Worm (Caenorhabditis elegans) whole organism, L1 larva: Measurements from ENCODE around the gene ndx-3.
A peak's percentile ranks its signal among the peaks of the same experiment; 100 is the strongest.

Source experiments
- C16A3.4 ChIP-seq: fragments of 150-350 bp; optimal IDR thresholded peaks from 2 replicates; lab custom pipeline; 2014; ENCODE audit warnings: missing biosample characterization, missing genetic modification characterization
- F16B12.6 ChIP-seq: fragments of 150-350 bp; optimal IDR thresholded peaks from 2 replicates; lab custom pipeline; 2014; ENCODE audit warnings: missing biosample characterization, missing genetic modification characterization
- blmp-1 ChIP-seq: fragments of 150-350 bp; optimal IDR thresholded peaks from 2 replicates; lab custom pipeline; 2014; ENCODE audit warnings: missing biosample characterization, missing genetic modification characterization
- ceh-8 ChIP-seq: fragments of 200-800 bp; sonication (Bioruptor generic); optimal IDR thresholded peaks from 2 replicates; lab custom pipeline; 2018; ENCODE audit warnings: mild to moderate bottlenecking, missing genetic modification characterization, moderate library complexity, missing compliant biosample characterization
- ces-1 ChIP-seq: fragments of 150-350 bp; optimal IDR thresholded peaks from 2 replicates; lab custom pipeline; 2014; ENCODE audit warnings: missing biosample characterization, missing genetic modification reagents, missing genetic modification characterization
- dpl-1 ChIP-seq, 3 experiments: fragments of 150-350 bp in 2 of 3; sonication (generic microtip) in 1 of 3; optimal IDR thresholded peaks; 2 replicates each; lab custom pipeline; 2014 to 2017; ENCODE audit warnings: missing biosample characterization in 3 of 3, missing genetic modification characterization in 3 of 3, missing genetic modification reagents in 3 of 3
- dsc-1 ChIP-seq: sonication (generic microtip); optimal IDR thresholded peaks from 2 replicates; lab custom pipeline; 2016; ENCODE audit warnings: mild to moderate bottlenecking, missing genetic modification characterization, missing compliant biosample characterization
- efl-1 ChIP-seq, 4 experiments: fragments of 150-350 bp; optimal IDR thresholded peaks in 3 of 4; peaks in 1 of 4; 1 replicate in 1 of 4; 2 replicates in 3 of 4; lab custom pipeline; 2014; ENCODE audit warnings: missing biosample characterization in 2 of 4, missing genetic modification characterization in 2 of 4, missing genetic modification reagents in 2 of 4
- elt-2 ChIP-seq: sonication (generic microtip); optimal IDR thresholded peaks from 2 replicates; lab custom pipeline; 2016; ENCODE audit warnings: missing genetic modification characterization, mild to moderate bottlenecking, inconsistent platforms, missing compliant biosample characterization, missing genetic modification reagents
- elt-3 ChIP-seq, 6 experiments: fragments of 150-350 bp in 1 of 6; sonication (generic microtip); optimal IDR thresholded peaks; 2 replicates each; lab custom pipeline; 2017 to 2018; ENCODE audit warnings: missing biosample characterization in 6 of 6, missing genetic modification characterization in 6 of 6, inconsistent platforms in 1 of 6
- ets-5 ChIP-seq: fragments of 200-800 bp; sonication (Bioruptor generic); IDR thresholded peaks from 2 replicates; pipeline ENCODE4 v1.3.6; 2022; ENCODE audit warnings: missing genetic modification characterization, missing compliant biosample characterization
- fkh-10 ChIP-seq: sonication (generic microtip); optimal IDR thresholded peaks from 2 replicates; lab custom pipeline; 2017; ENCODE audit warnings: missing biosample characterization, missing genetic modification reagents, missing genetic modification characterization
- fkh-4 ChIP-seq: sonication (generic microtip); optimal IDR thresholded peaks from 2 replicates; lab custom pipeline; 2016; ENCODE audit warnings: missing compliant biosample characterization, missing genetic modification characterization, borderline replicate concordance
- fkh-8 ChIP-seq: sonication (generic microtip); optimal IDR thresholded peaks from 2 replicates; lab custom pipeline; 2016; ENCODE audit warnings: mild to moderate bottlenecking, missing genetic modification characterization, missing compliant biosample characterization
- fos-1 ChIP-seq: fragments of 150-350 bp; optimal IDR thresholded peaks from 2 replicates; lab custom pipeline; 2014; ENCODE audit warnings: missing biosample characterization, missing genetic modification characterization
- isw-1 ChIP-seq: fragments of 200-800 bp; sonication (Bioruptor generic); IDR thresholded peaks from 2 replicates; pipeline ENCODE4 v1.3.6; 2022; ENCODE audit warnings: missing genetic modification characterization, missing compliant biosample characterization
- jun-1 ChIP-seq: fragments of 150-350 bp; optimal IDR thresholded peaks from 2 replicates; lab custom pipeline; 2014; ENCODE audit warnings: missing biosample characterization, missing genetic modification reagents, missing genetic modification characterization
- lin-13 ChIP-seq: fragments of 150-350 bp; optimal IDR thresholded peaks from 2 replicates; lab custom pipeline; 2014; ENCODE audit warnings: missing biosample characterization, missing genetic modification reagents, missing genetic modification characterization
- lin-14 ChIP-seq: fragments of 200-800 bp; sonication (Bioruptor generic); optimal IDR thresholded peaks from 2 replicates; lab custom pipeline; 2018; ENCODE audit warnings: mild to moderate bottlenecking, missing genetic modification characterization, moderate library complexity, missing compliant biosample characterization
- lin-15B ChIP-seq: fragments of 150-350 bp; sonication (generic microtip); optimal IDR thresholded peaks from 3 replicates; lab custom pipeline; 2014; ENCODE audit warnings: missing biosample characterization, missing genetic modification characterization
- lin-35 ChIP-seq, 2 experiments: fragments of 150-350 bp; optimal IDR thresholded peaks; 2 replicates each; lab custom pipeline; 2014; ENCODE audit warnings: missing biosample characterization in 2 of 2, missing genetic modification characterization in 2 of 2, missing genetic modification reagents in 2 of 2
- lin-39 ChIP-seq: fragments of 150-350 bp; optimal IDR thresholded peaks from 2 replicates; lab custom pipeline; 2014; ENCODE audit warnings: missing biosample characterization, missing genetic modification reagents, missing genetic modification characterization
- lir-3 ChIP-seq: sonication (generic microtip); optimal IDR thresholded peaks from 2 replicates; lab custom pipeline; 2016; ENCODE audit warnings: mild to moderate bottlenecking, missing genetic modification characterization, moderate library complexity, missing compliant biosample characterization; ENCODE audit not compliant: poor library complexity
- mdl-1 ChIP-seq, 2 experiments: fragments of 150-350 bp; optimal IDR thresholded peaks; 2 replicates each; lab custom pipeline; 2014 to 2017; ENCODE audit warnings: missing biosample characterization in 2 of 2, missing genetic modification characterization in 2 of 2, inconsistent platforms in 1 of 2
- mef-2 ChIP-seq: fragments of 150-350 bp; optimal IDR thresholded peaks from 2 replicates; lab custom pipeline; 2014; ENCODE audit warnings: missing biosample characterization, missing genetic modification characterization
- mep-1 ChIP-seq: fragments of 150-350 bp; optimal IDR thresholded peaks from 2 replicates; lab custom pipeline; 2014; ENCODE audit warnings: missing biosample characterization, missing genetic modification characterization
- nhr-11 ChIP-seq: fragments of 150-350 bp; optimal IDR thresholded peaks from 2 replicates; lab custom pipeline; 2014; ENCODE audit warnings: missing biosample characterization, missing genetic modification characterization
- nhr-19 ChIP-seq: fragments of 200-800 bp; sonication (Bioruptor generic); conservative IDR thresholded peaks from 2 replicates; pipeline ENCODE4 v1.3.6; 2022; ENCODE audit warnings: missing genetic modification characterization, missing compliant biosample characterization
- nhr-20 ChIP-seq: sonication (generic microtip); optimal IDR thresholded peaks from 2 replicates; lab custom pipeline; 2016; ENCODE audit warnings: mild to moderate bottlenecking, missing genetic modification characterization, missing compliant biosample characterization
- nhr-237 ChIP-seq: fragments of 150-350 bp; optimal IDR thresholded peaks from 2 replicates; lab custom pipeline; 2014; ENCODE audit warnings: missing biosample characterization, missing genetic modification characterization
- nhr-28 ChIP-seq: fragments of 150-350 bp; optimal IDR thresholded peaks from 2 replicates; lab custom pipeline; 2014; ENCODE audit warnings: missing biosample characterization, missing genetic modification characterization
- nhr-47 ChIP-seq: sonication (generic microtip); optimal IDR thresholded peaks from 2 replicates; lab custom pipeline; 2016; ENCODE audit warnings: mild to moderate bottlenecking, missing genetic modification characterization, moderate library complexity, missing compliant biosample characterization
- nhr-71 ChIP-seq: sonication (generic microtip); optimal IDR thresholded peaks from 2 replicates; lab custom pipeline; 2016; ENCODE audit warnings: mild to moderate bottlenecking, missing genetic modification characterization, moderate library complexity, missing compliant biosample characterization
- nhr-76 ChIP-seq: sonication (generic microtip); optimal IDR thresholded peaks from 2 replicates; lab custom pipeline; 2017; ENCODE audit warnings: missing biosample characterization, missing genetic modification characterization
- nhr-77 ChIP-seq: fragments of 150-350 bp; optimal IDR thresholded peaks from 2 replicates; lab custom pipeline; 2014; ENCODE audit warnings: missing biosample characterization, missing genetic modification characterization
- nhr-85 ChIP-seq: sonication (generic microtip); peaks from one replicate; lab custom pipeline; 2016; ENCODE audit warnings: missing genetic modification characterization, inconsistent platforms, missing compliant biosample characterization
- nhr-90 ChIP-seq: sonication (generic microtip); optimal IDR thresholded peaks from 2 replicates; lab custom pipeline; 2016; ENCODE audit warnings: mild to moderate bottlenecking, missing genetic modification characterization, missing compliant biosample characterization; ENCODE audit not compliant: poor library complexity
- rnt-1 ChIP-seq: sonication (generic microtip); optimal IDR thresholded peaks from 2 replicates; lab custom pipeline; 2016; ENCODE audit warnings: mild to moderate bottlenecking, missing genetic modification characterization, moderate library complexity, missing compliant biosample characterization
- sptf-1 ChIP-seq: fragments of 150-350 bp; optimal IDR thresholded peaks from 2 replicates; lab custom pipeline; 2014; ENCODE audit warnings: missing biosample characterization, missing genetic modification characterization
- swsn-7 ChIP-seq: sonication (generic microtip); optimal IDR thresholded peaks from 2 replicates; lab custom pipeline; 2016; ENCODE audit warnings: missing genetic modification characterization, missing compliant biosample characterization
- tbx-2 ChIP-seq: sonication (generic microtip); optimal IDR thresholded peaks from 2 replicates; lab custom pipeline; 2016; ENCODE audit warnings: missing genetic modification characterization, missing compliant biosample characterization
- tlp-1 ChIP-seq: fragments of 150-350 bp; optimal IDR thresholded peaks from 2 replicates; lab custom pipeline; 2014; ENCODE audit warnings: missing biosample characterization, missing genetic modification characterization
- unc-30 ChIP-seq: sonication (generic microtip); optimal IDR thresholded peaks from 2 replicates; lab custom pipeline; 2017; ENCODE audit warnings: missing biosample characterization, missing genetic modification characterization
- vab-15 ChIP-seq: sonication (generic microtip); optimal IDR thresholded peaks from 2 replicates; lab custom pipeline; 2017; ENCODE audit warnings: missing genotype, mild to moderate bottlenecking, missing genetic modification characterization, missing compliant biosample characterization
- xbp-1 ChIP-seq: sonication (generic microtip); optimal IDR thresholded peaks from 2 replicates; lab custom pipeline; 2016; ENCODE audit warnings: missing genetic modification characterization, missing compliant biosample characterization
- ztf-11 ChIP-seq, 2 experiments: sonication (generic microtip); optimal IDR thresholded peaks; 2 replicates each; lab custom pipeline; 2016 to 2017; ENCODE audit warnings: missing genetic modification characterization in 2 of 2, missing biosample characterization in 1 of 2, missing compliant biosample characterization in 1 of 2

ndx-3 gene

DNA sequence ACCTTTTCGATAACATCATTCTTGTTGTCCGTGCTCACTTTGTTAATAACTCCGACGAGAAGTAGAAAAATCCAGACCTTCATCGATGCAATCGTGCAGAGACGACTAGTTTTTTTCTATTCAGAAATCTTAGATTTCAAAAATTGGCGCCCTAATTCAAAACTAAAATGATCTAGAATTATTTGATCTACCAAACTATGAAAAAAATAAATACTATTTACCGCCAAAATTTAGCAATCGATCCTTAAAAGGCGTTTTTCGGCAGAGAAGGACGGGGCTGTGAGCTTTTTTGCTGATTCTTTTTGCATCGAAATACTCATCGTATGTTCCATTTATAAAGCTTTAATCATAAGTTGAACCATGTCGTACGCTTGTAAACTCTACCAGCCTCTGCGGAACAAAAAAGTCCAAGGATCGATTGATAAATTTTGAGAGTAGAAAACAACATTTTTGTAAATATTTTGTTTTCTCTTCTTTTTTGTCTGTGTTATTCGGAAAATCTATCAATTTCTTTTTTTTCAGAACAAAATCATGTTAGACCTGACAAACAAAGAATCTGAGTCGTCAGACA, 3.9 kb upstream of the ndx-3 start, which contains the start of the genes try-1 and zyg-12:
TSS of gene try-1 (minus strand) at position 148 of the 571 bp plus-strand sequence.
TSS of gene zyg-12 (plus strand) at position 521 of the 571 bp plus-strand sequence.
- TF ChIP-seq mdl-1 (tag; optimal IDR thresholded peaks at IDR 0.05; lab: Kevin White, UChicago) (no peak), ztf-11 (tag; optimal IDR thresholded peaks at IDR 0.05; lab: Kevin White, UChicago) (no peak), sptf-1 (no peak), mef-2 (no peak), rnt-1 (no peak), ces-1 (GFP tag; lab: Kevin White, UChicago) (no peak), nhr-20 (tag; lab: Kevin White, UChicago) (no peak), fkh-8 (tag; lab: Kevin White, UChicago) (no peak), xbp-1 (tag; lab: Kevin White, UChicago) (no peak), nhr-28 (tag; lab: Kevin White, UChicago) (no peak)
- TF ChIP-seq, all 84 proteins: peak for 0

DNA sequence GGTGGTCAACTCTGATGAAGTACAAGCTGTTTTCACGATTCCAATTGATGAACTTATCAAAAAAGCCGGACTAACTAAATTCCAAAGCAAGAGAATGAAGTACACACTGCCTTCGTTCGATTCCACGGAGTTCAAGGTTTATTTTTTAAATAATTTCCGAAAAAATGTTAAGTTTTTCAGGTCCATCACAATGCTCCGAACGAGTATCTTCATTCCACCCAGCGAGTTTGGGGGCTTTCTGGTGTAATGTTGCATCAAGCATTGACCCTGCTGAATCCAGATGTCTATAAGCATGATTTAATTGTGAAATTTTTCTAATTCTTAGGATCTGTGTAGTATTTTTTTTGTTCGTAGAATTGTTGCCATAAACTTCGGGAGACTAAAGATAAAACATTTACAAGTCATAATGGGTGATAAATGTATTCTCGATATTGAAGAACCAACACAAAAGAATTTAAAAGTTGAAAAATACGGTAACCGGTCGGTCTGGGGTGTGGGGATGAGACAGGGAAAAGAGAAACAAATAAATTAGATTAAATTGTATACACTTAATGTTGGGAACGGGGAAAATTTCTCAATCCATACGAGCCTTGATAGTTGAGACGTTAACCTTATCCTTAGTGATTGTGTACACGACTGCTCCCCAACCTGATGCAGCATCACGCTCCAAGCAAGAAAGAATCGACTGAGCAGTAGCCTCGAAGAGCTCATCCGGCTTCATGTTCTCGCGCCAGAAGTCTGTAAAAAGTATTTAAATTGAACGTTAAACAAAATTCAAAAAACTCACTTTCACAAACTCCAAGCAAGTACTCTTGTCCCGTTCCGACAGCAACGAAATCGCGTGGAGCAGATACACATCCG, 940 bp downstream of the ndx-3 start:
- TF ChIP-seq ceh-8 (GFP tag; lab: Kevin White, UChicago) (no peak), dsc-1 (tag; lab: Kevin White, UChicago) (peak; percentile 32), nhr-85 (tag; lab: Kevin White, UChicago) (peak; percentile 59), ets-5 (GFP tag; lab: Robert Waterston, UW) (no peak)

DNA sequence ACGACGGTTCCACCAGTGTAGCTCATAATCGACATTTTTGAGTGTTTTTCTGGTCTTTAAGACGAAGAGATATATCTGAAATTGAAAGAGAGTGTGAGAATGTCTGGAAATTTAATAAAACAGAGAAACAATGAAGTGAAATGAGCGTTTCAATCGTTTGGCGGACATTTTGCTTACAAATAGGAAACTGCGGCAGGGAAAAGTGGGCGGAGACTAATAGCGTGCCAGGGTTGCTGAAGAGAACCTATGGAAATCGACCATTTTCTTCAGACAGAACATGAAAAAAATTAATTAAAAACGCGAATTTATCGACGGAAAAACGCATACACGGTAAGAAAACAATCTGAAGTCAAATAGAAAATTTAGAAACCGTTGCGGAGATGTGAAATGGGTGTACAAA, 2.0 kb downstream of the ndx-3 start, which contains the start of gene pbs-3:
TSS of gene pbs-3 (minus strand) at position 75 of the 400 bp plus-strand sequence.
- no peak for TF ChIP-seq fkh-10 (GFP tag; lab: Kevin White, UChicago)
- TF ChIP-seq lir-3 (tag; lab: Kevin White, UChicago) = peak; percentile 55
- TF ChIP-seq dpl-1 (GFP tag; optimal IDR thresholded peaks at IDR 0.05; lab: Kevin White, UChicago) = peak; percentile 63 to 76 (median 68)
- TF ChIP-seq nhr-237 = peak; percentile 0
- TF ChIP-seq mep-1 (tag; lab: Kevin White, UChicago) = no peak
- peak; percentile 48 for TF ChIP-seq lin-15B (tag; lab: Kevin White, UChicago)
- no peak for TF ChIP-seq fkh-4 (tag; lab: Kevin White, UChicago)
- no peak for TF ChIP-seq nhr-76 (tag; lab: Kevin White, UChicago)
- peak; percentile 47 for TF ChIP-seq lin-13 (GFP tag; lab: Kevin White, UChicago)
- peak; percentile 17 for TF ChIP-seq isw-1 (GFP tag; lab: Robert Waterston, UW)
- peak; percentile 46 for TF ChIP-seq elt-2 (tag; lab: Kevin White, UChicago)
- peak; percentile 86 for TF ChIP-seq C16A3.4 (tag; lab: Kevin White, UChicago)
- TF ChIP-seq rnt-1 = peak; percentile 85
- 0 out of 2 replicates have a peak, but pooled peaks have one; percentile 5 for TF ChIP-seq nhr-19 (GFP tag; lab: Robert Waterston, UW)
- TF ChIP-seq F16B12.6 = peak; percentile 56
- TF ChIP-seq unc-30 (tag; lab: Kevin White, UChicago) = no peak
- peak; percentile 37 for TF ChIP-seq swsn-7
- no peak for TF ChIP-seq fos-1
- TF ChIP-seq tlp-1 (tag; lab: Kevin White, UChicago) = no peak
- peak; percentile 49 for TF ChIP-seq nhr-77 (tag; lab: Kevin White, UChicago)
- TF ChIP-seq nhr-11 = no peak
- TF ChIP-seq lin-39 (tag; lab: Kevin White, UChicago) = no peak
- peak; percentile 8 for TF ChIP-seq dsc-1 (tag; lab: Kevin White, UChicago)
- peak; percentile 64 for TF ChIP-seq nhr-71 (tag; lab: Kevin White, UChicago)
- TF ChIP-seq jun-1 = peak; percentile 2
- TF ChIP-seq tbx-2 = peak; percentile 39
- peak; percentile 53 for TF ChIP-seq lin-14 (GFP tag; lab: Kevin White, UChicago)
- peak; percentile 61 for TF ChIP-seq vab-15 (tag; lab: Kevin White, UChicago)
- TF ChIP-seq blmp-1 (tag; lab: Kevin White, UChicago) = peak; percentile 67
- TF ChIP-seq xbp-1 (tag; lab: Kevin White, UChicago) = peak; percentile 41
- TF ChIP-seq lin-35 (GFP tag; optimal IDR thresholded peaks at IDR 0.05; lab: Kevin White, UChicago) = peak; percentile 59 to 86
- peak; percentile 71 to 73 for TF ChIP-seq efl-1 (optimal IDR thresholded peaks at IDR 0.05; lab: Kevin White, UChicago)
- peak; percentile 65 to 94 for TF ChIP-seq efl-1 (GFP tag; optimal IDR thresholded peaks at IDR 0.05 in 1 of 2; lab: Kevin White, UChicago)
- peak; percentile 53 for TF ChIP-seq nhr-47
- TF ChIP-seq nhr-90 (tag; lab: Kevin White, UChicago) = peak; percentile 49
- peak in 2 of 6 experiments; percentile 42 to 71 for TF ChIP-seq elt-3 (tag; optimal IDR thresholded peaks at IDR 0.05; lab: Kevin White, UChicago)
